Worm (Caenorhabditis elegans) whole organism, young adult: ENCODE measurements around the gene Y39G8B.10.

Experiments used
- B0261.1 ChIP-seq: sonication (generic microtip); optimal IDR thresholded peaks from 2 replicates; lab custom pipeline; 2016; ENCODE audit warnings: mild to moderate bottlenecking, missing genetic modification characterization, moderate library complexity, missing compliant biosample characterization
- D2030.7 ChIP-seq: fragments of 200-800 bp; sonication (Bioruptor generic); IDR thresholded peaks from 2 replicates; pipeline ENCODE4 v1.3.6; 2022; ENCODE audit warnings: missing genetic modification reagents, missing genetic modification characterization, missing compliant biosample characterization
- F33H1.4 ChIP-seq: fragments of 200-800 bp; sonication (Bioruptor generic); IDR thresholded peaks from 2 replicates; pipeline ENCODE4 v1.3.6; 2022; ENCODE audit warnings: missing genetic modification reagents, missing genetic modification characterization, missing compliant biosample characterization
- F52B5.7 ChIP-seq: sonication (generic microtip); optimal IDR thresholded peaks from 2 replicates; lab custom pipeline; 2016; ENCODE audit warnings: mild to moderate bottlenecking, missing genetic modification characterization, missing compliant biosample characterization
- ama-1 ChIP-seq, 3 experiments: fragments of 150-350 bp in 1 of 3; sonication (generic microtip) in 2 of 3; optimal IDR thresholded peaks; 2 replicates each; lab custom pipeline; 2014 to 2018; ENCODE audit warnings: missing biosample characterization in 2 of 3, missing genetic modification characterization in 2 of 3, missing genetic modification reagents in 2 of 3
- attf-3 ChIP-seq: fragments of 200-800 bp; sonication (Bioruptor generic); conservative IDR thresholded peaks from 2 replicates; pipeline ENCODE4 v1.3.6; 2022; ENCODE audit warnings: missing genetic modification reagents, missing genetic modification characterization, missing compliant biosample characterization
- attf-5 ChIP-seq: fragments of 200-800 bp; sonication (Bioruptor generic); optimal IDR thresholded peaks from 2 replicates; lab custom pipeline; 2018; ENCODE audit warnings: mild to moderate bottlenecking, missing genetic modification characterization, missing compliant biosample characterization
- attf-6 ChIP-seq: fragments of 200-800 bp; sonication (Bioruptor generic); IDR thresholded peaks from 2 replicates; pipeline ENCODE4 v1.3.6; 2022; ENCODE audit warnings: missing genetic modification reagents, missing genetic modification characterization, missing compliant biosample characterization
- cebp-1 ChIP-seq, 2 experiments: fragments of 200-800 bp in 1 of 2; sonication (Bioruptor generic) in 1 of 2; sonication (generic microtip) in 1 of 2; IDR thresholded peaks in 1 of 2; optimal IDR thresholded peaks in 1 of 2; 2 replicates each; pipeline versions ENCODE4 v1.3.6 to Lab custom; 2017 to 2022; ENCODE audit warnings: missing compliant biosample characterization in 2 of 2, missing genetic modification characterization in 2 of 2, mild to moderate bottlenecking in 1 of 2, missing genetic modification reagents in 1 of 2, moderate library complexity in 1 of 2
- ceh-100 ChIP-seq: fragments of 200-800 bp; sonication (Bioruptor generic); IDR thresholded peaks from 2 replicates; pipeline ENCODE4 v1.3.6; 2022; ENCODE audit warnings: missing genetic modification reagents, missing genetic modification characterization, missing compliant biosample characterization
- ceh-27 ChIP-seq: fragments of 200-800 bp; sonication (Bioruptor generic); optimal IDR thresholded peaks from 2 replicates; lab custom pipeline; 2018; ENCODE audit warnings: mild to moderate bottlenecking, missing genetic modification characterization, moderate library complexity, missing compliant biosample characterization
- ceh-58 ChIP-seq: fragments of 200-800 bp; sonication (Bioruptor generic); IDR thresholded peaks from 2 replicates; pipeline ENCODE4 v1.3.6; 2022; ENCODE audit warnings: missing genetic modification characterization, missing compliant biosample characterization
- dpl-1 ChIP-seq: fragments of 150-350 bp; optimal IDR thresholded peaks from 2 replicates; lab custom pipeline; 2014; ENCODE audit warnings: missing biosample characterization, missing genetic modification reagents, missing genetic modification characterization
- hmg-1.2 ChIP-seq: fragments of 200-800 bp; sonication (Bioruptor generic); IDR thresholded peaks from 2 replicates; pipeline ENCODE4 v1.3.6; 2022; ENCODE audit warnings: missing genetic modification reagents, missing genetic modification characterization, missing compliant biosample characterization
- hmg-20 ChIP-seq: fragments of 200-800 bp; sonication (Bioruptor generic); IDR thresholded peaks from 2 replicates; pipeline ENCODE4 v1.3.6; 2022; ENCODE audit warnings: missing genetic modification reagents, missing genetic modification characterization, missing compliant biosample characterization
- let-607 ChIP-seq, 2 experiments: fragments of 200-800 bp in 1 of 2; sonication (Bioruptor generic) in 1 of 2; sonication (generic microtip) in 1 of 2; optimal IDR thresholded peaks; 2 replicates each; lab custom pipeline; 2016 to 2018; ENCODE audit warnings: mild to moderate bottlenecking in 2 of 2, missing compliant biosample characterization in 2 of 2, missing genetic modification characterization in 2 of 2, moderate library complexity in 2 of 2, missing genotype in 1 of 2
- lin-26 ChIP-seq: fragments of 200-800 bp; sonication (Bioruptor generic); IDR thresholded peaks from 2 replicates; pipeline ENCODE4 v1.3.6; 2022; ENCODE audit warnings: missing genetic modification reagents, missing genetic modification characterization, missing compliant biosample characterization
- madf-3 ChIP-seq: fragments of 200-800 bp; sonication (Bioruptor generic); IDR thresholded peaks from 2 replicates; pipeline ENCODE4 v1.3.6; 2022; ENCODE audit warnings: missing genetic modification reagents, missing genetic modification characterization, missing compliant biosample characterization
- madf-6 ChIP-seq: fragments of 200-800 bp; sonication (Bioruptor generic); IDR thresholded peaks from 2 replicates; pipeline ENCODE4 v1.3.6; 2022; ENCODE audit warnings: missing genetic modification reagents, missing genetic modification characterization, missing compliant biosample characterization
- madf-8 ChIP-seq: fragments of 200-800 bp; sonication (Bioruptor generic); conservative IDR thresholded peaks from 2 replicates; pipeline ENCODE4 v1.3.6; 2022; ENCODE audit warnings: missing genetic modification reagents, missing genetic modification characterization, missing compliant biosample characterization
- mcd-1 ChIP-seq: fragments of 200-800 bp; sonication (Bioruptor generic); IDR thresholded peaks from 2 replicates; pipeline ENCODE4 v1.3.6; 2022; ENCODE audit warnings: missing genetic modification reagents, missing genetic modification characterization, missing compliant biosample characterization
- mes-4 ChIP-seq: sonication (generic microtip); optimal IDR thresholded peaks from 2 replicates; lab custom pipeline; 2016; ENCODE audit warnings: missing genotype, missing genetic modification characterization, missing compliant biosample characterization
- nfyb-1 ChIP-seq: fragments of 200-800 bp; sonication (Bioruptor generic); IDR thresholded peaks from 2 replicates; pipeline ENCODE4 v1.3.6; 2022; ENCODE audit warnings: missing genetic modification reagents, missing genetic modification characterization, missing compliant biosample characterization
- nhr-179 ChIP-seq: sonication (generic microtip); optimal IDR thresholded peaks from 2 replicates; lab custom pipeline; 2016; ENCODE audit warnings: mild to moderate bottlenecking, missing genetic modification characterization, missing compliant biosample characterization
- nhr-27 ChIP-seq: fragments of 200-800 bp; sonication (Bioruptor generic); optimal IDR thresholded peaks from 2 replicates; lab custom pipeline; 2018; ENCODE audit warnings: mild to moderate bottlenecking, missing genetic modification characterization, moderate library complexity, missing compliant biosample characterization
- nhr-80 ChIP-seq: sonication (generic microtip); optimal IDR thresholded peaks from 2 replicates; lab custom pipeline; 2016; ENCODE audit warnings: missing genetic modification characterization, missing compliant biosample characterization
- pbrm-1 ChIP-seq: fragments of 200-800 bp; sonication (Bioruptor generic); IDR thresholded peaks from 2 replicates; pipeline ENCODE4 v1.3.6; 2022; ENCODE audit warnings: missing genetic modification reagents, missing genetic modification characterization, missing compliant biosample characterization
- rcor-1 ChIP-seq: fragments of 200-800 bp; sonication (Bioruptor generic); IDR thresholded peaks from 2 replicates; pipeline ENCODE4 v1.3.6; 2022; ENCODE audit warnings: missing genetic modification reagents, missing genetic modification characterization, missing compliant biosample characterization
- sdz-38 ChIP-seq: sonication (generic microtip); optimal IDR thresholded peaks from 2 replicates; lab custom pipeline; 2016; ENCODE audit warnings: missing genotype, missing genetic modification characterization, missing compliant biosample characterization
- snpc-1.1 ChIP-seq: sonication (generic microtip); optimal IDR thresholded peaks from 2 replicates; lab custom pipeline; 2017; ENCODE audit warnings: missing genetic modification characterization, mild to moderate bottlenecking, missing compliant biosample characterization, antibody characterized with exemption, moderate library complexity, missing genotype, missing genetic modification reagents; ENCODE audit not compliant: insufficient read depth
- snpc-3.4 ChIP-seq: sonication (generic microtip); optimal IDR thresholded peaks from 2 replicates; lab custom pipeline; 2017; ENCODE audit warnings: missing genetic modification characterization, mild to moderate bottlenecking, missing compliant biosample characterization, antibody characterized with exemption, moderate library complexity, missing genotype, missing genetic modification reagents
- snpc-4 ChIP-seq, 5 experiments: fragments of 150-350 bp in 1 of 5; sonication (generic microtip) in 4 of 5; optimal IDR thresholded peaks; 2 replicates each; lab custom pipeline; 2014 to 2018; ENCODE audit warnings: missing genetic modification characterization in 5 of 5, missing biosample characterization in 3 of 5, antibody characterized with exemption in 2 of 5, mild to moderate bottlenecking in 2 of 5, missing compliant biosample characterization in 2 of 5, missing genotype in 2 of 5, moderate library complexity in 2 of 5, missing genetic modification reagents in 1 of 5
- tbp1 ChIP-seq: fragments of 200-800 bp; sonication (Bioruptor generic); optimal IDR thresholded peaks from 2 replicates; lab custom pipeline; 2018; ENCODE audit warnings: mild to moderate bottlenecking, missing genetic modification characterization, missing compliant biosample characterization
- unc-62 ChIP-seq: fragments of 150-350 bp; optimal IDR thresholded peaks from 2 replicates; lab custom pipeline; 2014; ENCODE audit warnings: missing biosample characterization, missing genetic modification reagents, missing genetic modification characterization
- zfh-2 ChIP-seq: fragments of 200-800 bp; sonication (Bioruptor generic); conservative IDR thresholded peaks from 2 replicates; pipeline ENCODE4 v1.3.6; 2022; ENCODE audit warnings: missing genetic modification reagents, missing genetic modification characterization, missing compliant biosample characterization
- ztf-18 ChIP-seq: sonication (generic microtip); optimal IDR thresholded peaks from 2 replicates; lab custom pipeline; 2016; ENCODE audit warnings: missing genotype, mild to moderate bottlenecking, missing genetic modification characterization, missing compliant biosample characterization
- ztf-25 ChIP-seq: fragments of 200-800 bp; sonication (Bioruptor generic); IDR thresholded peaks from 2 replicates; pipeline ENCODE4 v1.3.6; 2022; ENCODE audit warnings: missing genetic modification reagents, missing genetic modification characterization, missing compliant biosample characterization
- ztf-3 ChIP-seq: fragments of 200-800 bp; sonication (Bioruptor generic); optimal IDR thresholded peaks from 2 replicates; lab custom pipeline; 2018; ENCODE audit warnings: mild to moderate bottlenecking, missing genetic modification characterization, missing compliant biosample characterization

Gene Y39G8B.10

ce11 chrII:13949290-13949689, 33.6 kb downstream of the Y39G8B.10 start, which contains the start of gene sre-44:
TSS of gene sre-44 (plus strand) at chrII:13949590.
- TF ChIP-seq ceh-100, result no peak

- TF ChIP-seq lin-26, result peak; percentile 60; the same call in 1 of the 2 replicates
- peak; percentile 63 for TF ChIP-seq attf-6 (GFP tag; lab: Robert Waterston, UW)
These were observed 34.1 kb downstream of the Y39G8B.10 start for ce11 chrII:13948777-13949176.

- TF ChIP-seq mcd-1 (GFP tag; lab: Robert Waterston, UW) (peak; percentile 47; the same call in 1 of the 2 replicates), lin-26 (0 out of 2 replicates have a peak, but pooled peaks have one; percentile 10), rcor-1 (GFP tag; lab: Robert Waterston, UW) (peak; percentile 58), hmg-20 (GFP tag; lab: Robert Waterston, UW) (0 out of 2 replicates have a peak, but pooled peaks have one; percentile 27), attf-6 (GFP tag; lab: Robert Waterston, UW) (peak; percentile 88), snpc-4 (GFP tag; optimal IDR thresholded peaks at IDR 0.05; lab: Kevin White, UChicago) (peak; percentile 86), snpc-4 (tag; optimal IDR thresholded peaks at IDR 0.05; lab: Kevin White, UChicago) (peak; percentile 10 to 95 (median 86)), madf-6 (peak; percentile 77), snpc-1.1 (tag; lab: Kevin White, UChicago) (peak; percentile 87), hmg-1.2 (GFP tag; lab: Robert Waterston, UW) (0 out of 2 replicates have a peak, but pooled peaks have one; percentile 4), madf-8 (GFP tag; lab: Robert Waterston, UW) (peak; percentile 11; the same call in 1 of the 2 replicates), D2030.7 (GFP tag; lab: Robert Waterston, UW) (peak; percentile 68), snpc-3.4 (peak; percentile 20), F33H1.4 (GFP tag; lab: Robert Waterston, UW) (0 out of 2 replicates have a peak, but pooled peaks have one; percentile 12), pbrm-1 (GFP tag; lab: Robert Waterston, UW) (peak; percentile 84)
- TF ChIP-seq, all 124 proteins: peak for 14; not testable (repeated sequence) for 110
These were observed 36.3 kb downstream of the Y39G8B.10 start for ce11 chrII:13946455-13947093.

- TF ChIP-seq cebp-1 (GFP tag; IDR thresholded peaks at IDR 0.05; lab: Robert Waterston, UW) (peak; percentile 47; the same call in 1 of the 2 replicates), cebp-1 (tag; optimal IDR thresholded peaks at IDR 0.05; lab: Kevin White, UChicago) (peak; percentile 88), unc-62 (GFP tag; lab: Kevin White, UChicago) (peak; percentile 48), zfh-2 (GFP tag; lab: Robert Waterston, UW) (0 out of 2 replicates have a peak, but pooled peaks have one; percentile 30), ceh-27 (no peak), ztf-3 (GFP tag; lab: Kevin White, UChicago) (no peak), B0261.1 (no peak)
These were observed 37.4 kb downstream of the Y39G8B.10 start for ce11 chrII:13945527-13945926.

ce11 chrII:13939531-13939930, 43.4 kb downstream of the Y39G8B.10 start, which contains the start of gene W07G1.1:
TSS of gene W07G1.1 (minus strand) at chrII:13939631.
- TF ChIP-seq let-607 (tag; optimal IDR thresholded peaks at IDR 0.05; lab: Kevin White, UChicago) (no peak), attf-3 (GFP tag; lab: Robert Waterston, UW) (no peak), F52B5.7 (tag; lab: Kevin White, UChicago) (no peak), ceh-58 (GFP tag; lab: Robert Waterston, UW) (no peak), dpl-1 (GFP tag; lab: Kevin White, UChicago) (no peak), mes-4 (tag; lab: Kevin White, UChicago) (no peak), tbp1 (GFP tag; lab: Kevin White, UChicago) (no peak), sdz-38 (no peak), madf-3 (GFP tag; lab: Robert Waterston, UW) (no peak), ceh-100 (no peak), nhr-27 (tag; lab: Kevin White, UChicago) (no peak), ztf-18 (tag; lab: Kevin White, UChicago) (no peak), ztf-25 (GFP tag; lab: Robert Waterston, UW) (no peak), ama-1 (optimal IDR thresholded peaks at IDR 0.05; lab: Kevin White, UChicago) (no peak), ama-1 (GFP tag; optimal IDR thresholded peaks at IDR 0.05; lab: Kevin White, UChicago) (no peak), snpc-4 (GFP tag; optimal IDR thresholded peaks at IDR 0.05; lab: Kevin White, UChicago) (no peak), snpc-4 (tag; optimal IDR thresholded peaks at IDR 0.05; lab: Kevin White, UChicago) (no peak), nhr-80 (no peak), nfyb-1 (GFP tag; lab: Robert Waterston, UW) (no peak), nhr-179 (tag; lab: Kevin White, UChicago) (no peak), attf-5 (GFP tag; lab: Kevin White, UChicago) (no peak)
